Worm (Caenorhabditis elegans) whole organism, young adult: ENCODE results near the gene dhs-16.
A peak's percentile ranks its signal among the peaks of the same experiment; 100 is the strongest.

Experiments
- ama-1 ChIP-seq, 3 experiments: fragments of 150-350 bp in 1 of 3; sonication (generic microtip) in 2 of 3; optimal IDR thresholded peaks; 2 replicates each; lab custom pipeline; 2014 to 2018; ENCODE audit warnings: missing biosample characterization in 2 of 3, missing genetic modification characterization in 2 of 3, missing genetic modification reagents in 2 of 3
- hmg-20 ChIP-seq: fragments of 200-800 bp; sonication (Bioruptor generic); IDR thresholded peaks from 2 replicates; pipeline ENCODE4 v1.3.6; 2022; ENCODE audit warnings: missing genetic modification reagents, missing genetic modification characterization, missing compliant biosample characterization

DNA sequence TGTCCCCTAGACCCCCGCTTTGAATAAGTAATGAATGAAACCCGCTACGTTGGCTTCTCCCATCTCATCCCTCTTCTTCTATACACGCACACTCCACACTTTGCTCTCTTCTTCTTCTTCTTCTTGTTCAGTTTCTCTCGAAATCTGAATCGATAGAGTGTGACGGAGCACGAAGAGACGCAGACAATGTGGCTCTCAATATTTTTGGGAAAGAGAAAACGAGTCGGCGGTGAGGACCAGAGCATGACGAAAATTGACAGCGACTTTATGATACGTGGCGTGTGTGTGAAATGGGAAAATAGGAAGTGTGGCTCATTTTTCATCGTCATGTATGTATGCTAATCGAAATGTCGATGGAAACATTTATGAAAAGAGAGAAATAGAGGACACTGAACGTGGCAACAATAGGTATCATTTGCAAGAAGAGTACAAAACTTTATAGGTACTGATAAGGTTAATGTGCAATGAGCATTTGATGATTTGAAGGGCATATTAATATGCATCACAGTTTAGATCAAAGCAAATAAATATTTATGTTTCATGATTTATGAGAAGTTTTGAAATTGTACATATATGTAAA, 8.0 kb downstream of the dhs-16 start:
- 0 out of 2 replicates have a peak, but pooled peaks have one; percentile 6 for TF ChIP-seq hmg-20 (GFP tag; lab: Robert Waterston, UW)
- TF ChIP-seq ama-1 (optimal IDR thresholded peaks at IDR 0.05; lab: Kevin White, UChicago): no peak
- TF ChIP-seq ama-1 (GFP tag; optimal IDR thresholded peaks at IDR 0.05; lab: Kevin White, UChicago): no peak
